Worm (Caenorhabditis elegans) whole organism, L1 larva: ENCODE data around the gene rbm-26.

ENCODE experiments used
- C04F5.9 ChIP-seq: sonication (generic microtip); optimal IDR thresholded peaks from 2 replicates; lab custom pipeline; 2016; ENCODE audit warnings: missing genetic modification characterization, missing compliant biosample characterization
- C16A3.4 ChIP-seq: fragments of 150-350 bp; optimal IDR thresholded peaks from 2 replicates; lab custom pipeline; 2014; ENCODE audit warnings: missing biosample characterization, missing genetic modification characterization
- F16B12.6 ChIP-seq: fragments of 150-350 bp; optimal IDR thresholded peaks from 2 replicates; lab custom pipeline; 2014; ENCODE audit warnings: missing biosample characterization, missing genetic modification characterization
- aha-1 ChIP-seq: fragments of 150-350 bp; optimal IDR thresholded peaks from 2 replicates; lab custom pipeline; 2014; ENCODE audit warnings: missing biosample characterization, missing genetic modification characterization
- aly-2 ChIP-seq: fragments of 150-350 bp; optimal IDR thresholded peaks from 2 replicates; lab custom pipeline; 2014; ENCODE audit warnings: missing biosample characterization, missing genetic modification characterization
- ama-1 ChIP-seq: fragments of 150-350 bp; optimal IDR thresholded peaks from 2 replicates; lab custom pipeline; 2014
- blmp-1 ChIP-seq: fragments of 150-350 bp; optimal IDR thresholded peaks from 2 replicates; lab custom pipeline; 2014; ENCODE audit warnings: missing biosample characterization, missing genetic modification characterization
- ceh-8 ChIP-seq: fragments of 200-800 bp; sonication (Bioruptor generic); optimal IDR thresholded peaks from 2 replicates; lab custom pipeline; 2018; ENCODE audit warnings: mild to moderate bottlenecking, missing genetic modification characterization, moderate library complexity, missing compliant biosample characterization
- ceh-82 ChIP-seq, 3 experiments: fragments of 150-350 bp in 1 of 3; sonication (generic microtip) in 2 of 3; optimal IDR thresholded peaks; 2 replicates each; lab custom pipeline; 2014 to 2017; ENCODE audit warnings: missing biosample characterization in 3 of 3, missing genetic modification characterization in 3 of 3
- ceh-88 ChIP-seq: fragments of 200-800 bp; sonication (Bioruptor generic); IDR thresholded peaks from 2 replicates; pipeline ENCODE4 v1.3.6; 2022; ENCODE audit warnings: missing genetic modification characterization, missing compliant biosample characterization
- ces-1 ChIP-seq: fragments of 150-350 bp; optimal IDR thresholded peaks from 2 replicates; lab custom pipeline; 2014; ENCODE audit warnings: missing biosample characterization, missing genetic modification reagents, missing genetic modification characterization
- dsc-1 ChIP-seq: sonication (generic microtip); optimal IDR thresholded peaks from 2 replicates; lab custom pipeline; 2016; ENCODE audit warnings: mild to moderate bottlenecking, missing genetic modification characterization, missing compliant biosample characterization
- efl-1 ChIP-seq, 4 experiments: fragments of 150-350 bp; optimal IDR thresholded peaks in 3 of 4; peaks in 1 of 4; 1 replicate in 1 of 4; 2 replicates in 3 of 4; lab custom pipeline; 2014; ENCODE audit warnings: missing biosample characterization in 2 of 4, missing genetic modification characterization in 2 of 4, missing genetic modification reagents in 2 of 4
- efl-3 ChIP-seq: fragments of 200-800 bp; sonication (Bioruptor generic); optimal IDR thresholded peaks from 2 replicates; lab custom pipeline; 2018; ENCODE audit warnings: mild to moderate bottlenecking, missing genetic modification characterization, missing compliant biosample characterization
- egl-27 ChIP-seq, 2 experiments: fragments of 150-350 bp in 1 of 2; sonication (generic microtip); optimal IDR thresholded peaks; 3 replicates each; lab custom pipeline; 2017 to 2018; ENCODE audit warnings: missing biosample characterization in 2 of 2, missing genetic modification characterization in 2 of 2, missing genetic modification reagents in 2 of 2
- elt-3 ChIP-seq, 6 experiments: fragments of 150-350 bp in 1 of 6; sonication (generic microtip); optimal IDR thresholded peaks; 2 replicates each; lab custom pipeline; 2017 to 2018; ENCODE audit warnings: missing biosample characterization in 6 of 6, missing genetic modification characterization in 6 of 6, inconsistent platforms in 1 of 6
- fkh-10 ChIP-seq: sonication (generic microtip); optimal IDR thresholded peaks from 2 replicates; lab custom pipeline; 2017; ENCODE audit warnings: missing biosample characterization, missing genetic modification reagents, missing genetic modification characterization
- fkh-4 ChIP-seq: sonication (generic microtip); optimal IDR thresholded peaks from 2 replicates; lab custom pipeline; 2016; ENCODE audit warnings: missing compliant biosample characterization, missing genetic modification characterization, borderline replicate concordance
- fkh-8 ChIP-seq: sonication (generic microtip); optimal IDR thresholded peaks from 2 replicates; lab custom pipeline; 2016; ENCODE audit warnings: mild to moderate bottlenecking, missing genetic modification characterization, missing compliant biosample characterization
- fos-1 ChIP-seq: fragments of 150-350 bp; optimal IDR thresholded peaks from 2 replicates; lab custom pipeline; 2014; ENCODE audit warnings: missing biosample characterization, missing genetic modification characterization
- grh-1 ChIP-seq: fragments of 200-800 bp; sonication (Bioruptor generic); IDR thresholded peaks from 2 replicates; pipeline ENCODE4 v1.3.6; 2022; ENCODE audit warnings: missing genetic modification reagents, missing genetic modification characterization, missing compliant biosample characterization
- hlh-17 ChIP-seq: fragments of 200-800 bp; sonication (Bioruptor generic); optimal IDR thresholded peaks from 2 replicates; lab custom pipeline; 2018; ENCODE audit warnings: missing genetic modification characterization, mild to moderate bottlenecking, missing compliant biosample characterization, moderate library complexity, borderline replicate concordance
- hlh-4 ChIP-seq: sonication (generic microtip); optimal IDR thresholded peaks from 2 replicates; lab custom pipeline; 2016; ENCODE audit warnings: mild to moderate bottlenecking, missing genetic modification characterization, missing compliant biosample characterization
- jun-1 ChIP-seq: fragments of 150-350 bp; optimal IDR thresholded peaks from 2 replicates; lab custom pipeline; 2014; ENCODE audit warnings: missing biosample characterization, missing genetic modification reagents, missing genetic modification characterization
- lin-13 ChIP-seq: fragments of 150-350 bp; optimal IDR thresholded peaks from 2 replicates; lab custom pipeline; 2014; ENCODE audit warnings: missing biosample characterization, missing genetic modification reagents, missing genetic modification characterization
- lin-35 ChIP-seq, 2 experiments: fragments of 150-350 bp; optimal IDR thresholded peaks; 2 replicates each; lab custom pipeline; 2014; ENCODE audit warnings: missing biosample characterization in 2 of 2, missing genetic modification characterization in 2 of 2, missing genetic modification reagents in 2 of 2
- lin-39 ChIP-seq: fragments of 150-350 bp; optimal IDR thresholded peaks from 2 replicates; lab custom pipeline; 2014; ENCODE audit warnings: missing biosample characterization, missing genetic modification reagents, missing genetic modification characterization
- lir-3 ChIP-seq: sonication (generic microtip); optimal IDR thresholded peaks from 2 replicates; lab custom pipeline; 2016; ENCODE audit warnings: mild to moderate bottlenecking, missing genetic modification characterization, moderate library complexity, missing compliant biosample characterization; ENCODE audit not compliant: poor library complexity
- lsy-2 ChIP-seq, 2 experiments: fragments of 150-350 bp; optimal IDR thresholded peaks; 2 replicates each; lab custom pipeline; 2014; ENCODE audit warnings: missing biosample characterization in 2 of 2, missing genetic modification characterization in 2 of 2
- mdl-1 ChIP-seq, 2 experiments: fragments of 150-350 bp; optimal IDR thresholded peaks; 2 replicates each; lab custom pipeline; 2014 to 2017; ENCODE audit warnings: missing biosample characterization in 2 of 2, missing genetic modification characterization in 2 of 2, inconsistent platforms in 1 of 2
- mef-2 ChIP-seq: fragments of 150-350 bp; optimal IDR thresholded peaks from 2 replicates; lab custom pipeline; 2014; ENCODE audit warnings: missing biosample characterization, missing genetic modification characterization
- mep-1 ChIP-seq: fragments of 150-350 bp; optimal IDR thresholded peaks from 2 replicates; lab custom pipeline; 2014; ENCODE audit warnings: missing biosample characterization, missing genetic modification characterization
- nhr-11 ChIP-seq: fragments of 150-350 bp; optimal IDR thresholded peaks from 2 replicates; lab custom pipeline; 2014; ENCODE audit warnings: missing biosample characterization, missing genetic modification characterization
- nhr-12 ChIP-seq: sonication (generic microtip); optimal IDR thresholded peaks from 2 replicates; lab custom pipeline; 2017; ENCODE audit warnings: missing biosample characterization, missing genetic modification characterization
- nhr-19 ChIP-seq: fragments of 200-800 bp; sonication (Bioruptor generic); conservative IDR thresholded peaks from 2 replicates; pipeline ENCODE4 v1.3.6; 2022; ENCODE audit warnings: missing genetic modification characterization, missing compliant biosample characterization
- nhr-20 ChIP-seq: sonication (generic microtip); optimal IDR thresholded peaks from 2 replicates; lab custom pipeline; 2016; ENCODE audit warnings: mild to moderate bottlenecking, missing genetic modification characterization, missing compliant biosample characterization
- nhr-77 ChIP-seq: fragments of 150-350 bp; optimal IDR thresholded peaks from 2 replicates; lab custom pipeline; 2014; ENCODE audit warnings: missing biosample characterization, missing genetic modification characterization
- nhr-84 ChIP-seq: sonication (generic microtip); optimal IDR thresholded peaks from 2 replicates; lab custom pipeline; 2017; ENCODE audit warnings: missing biosample characterization, missing genetic modification characterization
- pax-3 ChIP-seq: fragments of 200-800 bp; sonication (Bioruptor generic); optimal IDR thresholded peaks from 2 replicates; lab custom pipeline; 2018; ENCODE audit warnings: mild to moderate bottlenecking, missing genetic modification characterization, moderate library complexity, missing compliant biosample characterization
- pqm-1 ChIP-seq: sonication (generic microtip); optimal IDR thresholded peaks from 3 replicates; lab custom pipeline; 2017; ENCODE audit warnings: missing biosample characterization, missing genetic modification characterization
- rnt-1 ChIP-seq: sonication (generic microtip); optimal IDR thresholded peaks from 2 replicates; lab custom pipeline; 2016; ENCODE audit warnings: mild to moderate bottlenecking, missing genetic modification characterization, moderate library complexity, missing compliant biosample characterization
- snu-23 ChIP-seq: sonication (generic microtip); optimal IDR thresholded peaks from 2 replicates; lab custom pipeline; 2016; ENCODE audit warnings: missing genetic modification characterization, missing compliant biosample characterization
- sup-37 ChIP-seq: fragments of 200-800 bp; sonication (Bioruptor generic); optimal IDR thresholded peaks from 2 replicates; lab custom pipeline; 2018; ENCODE audit warnings: mild to moderate bottlenecking, missing genetic modification characterization, missing compliant biosample characterization
- tlp-1 ChIP-seq: fragments of 150-350 bp; optimal IDR thresholded peaks from 2 replicates; lab custom pipeline; 2014; ENCODE audit warnings: missing biosample characterization, missing genetic modification characterization
- unc-130 ChIP-seq: fragments of 150-350 bp; optimal IDR thresholded peaks from 2 replicates; lab custom pipeline; 2017; ENCODE audit warnings: missing biosample characterization, missing genetic modification characterization, inconsistent platforms
- unc-30 ChIP-seq: sonication (generic microtip); optimal IDR thresholded peaks from 2 replicates; lab custom pipeline; 2017; ENCODE audit warnings: missing biosample characterization, missing genetic modification characterization
- unc-86 ChIP-seq: sonication (generic microtip); optimal IDR thresholded peaks from 2 replicates; lab custom pipeline; 2016; ENCODE audit warnings: missing genetic modification characterization, missing compliant biosample characterization
- xbp-1 ChIP-seq: sonication (generic microtip); optimal IDR thresholded peaks from 2 replicates; lab custom pipeline; 2016; ENCODE audit warnings: missing genetic modification characterization, missing compliant biosample characterization
- zag-1 ChIP-seq: fragments of 150-350 bp; optimal IDR thresholded peaks from 2 replicates; lab custom pipeline; 2014; ENCODE audit warnings: missing biosample characterization, missing genetic modification characterization
- zip-4 ChIP-seq: fragments of 200-800 bp; sonication (Bioruptor generic); optimal IDR thresholded peaks from 2 replicates; lab custom pipeline; 2018; ENCODE audit warnings: mild to moderate bottlenecking, missing genetic modification characterization, moderate library complexity, missing compliant biosample characterization
- ztf-11 ChIP-seq, 2 experiments: sonication (generic microtip); optimal IDR thresholded peaks; 2 replicates each; lab custom pipeline; 2016 to 2017; ENCODE audit warnings: missing genetic modification characterization in 2 of 2, missing biosample characterization in 1 of 2, missing compliant biosample characterization in 1 of 2

The rbm-26 gene

DNA sequence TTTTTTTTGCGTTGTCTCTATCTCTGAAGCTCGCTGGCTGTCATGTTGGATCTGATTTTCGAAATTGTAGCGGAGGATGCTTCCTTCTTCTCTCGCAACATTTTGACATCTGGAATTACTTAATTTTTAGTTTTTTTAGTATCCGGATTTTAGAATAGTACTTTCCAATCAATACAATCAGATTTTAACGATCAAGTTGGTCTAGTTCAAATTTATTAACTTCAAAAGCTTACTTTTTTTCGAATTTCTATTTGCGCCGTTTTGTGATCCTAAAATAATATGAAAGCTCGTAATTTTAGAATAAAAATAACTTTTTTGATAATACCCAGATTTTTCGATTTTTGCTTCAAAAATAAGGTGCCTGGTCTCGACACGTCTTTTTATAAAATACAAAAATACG lies 1.3 kb upstream of the rbm-26 start, which contains the start of gene B0336.12:
Gene B0336.12, minus strand, starts transcription at position 101 of the 400 bp plus-strand sequence.
- TF ChIP-seq grh-1 (GFP tag; lab: Robert Waterston, UW) (no peak), lin-39 (tag; lab: Kevin White, UChicago) (no peak), mef-2 (tag; lab: Kevin White, UChicago) (no peak), elt-3 (tag; optimal IDR thresholded peaks at IDR 0.05; lab: Kevin White, UChicago) (no peak), nhr-20 (tag; lab: Kevin White, UChicago) (no peak), dsc-1 (tag; lab: Kevin White, UChicago) (peak; percentile 82), lir-3 (no peak), lin-13 (GFP tag; lab: Kevin White, UChicago) (no peak), efl-1 (optimal IDR thresholded peaks at IDR 0.05; lab: Kevin White, UChicago) (no peak), efl-1 (GFP tag; optimal IDR thresholded peaks at IDR 0.05 in 1 of 2; lab: Kevin White, UChicago) (no peak), efl-3 (no peak), lsy-2 (tag; optimal IDR thresholded peaks at IDR 0.05; lab: Kevin White, UChicago) (no peak), unc-130 (tag; lab: Kevin White, UChicago) (no peak), fkh-4 (tag; lab: Kevin White, UChicago) (peak; percentile 41), nhr-84 (no peak), C16A3.4 (tag; lab: Kevin White, UChicago) (no peak), pax-3 (no peak)

DNA sequence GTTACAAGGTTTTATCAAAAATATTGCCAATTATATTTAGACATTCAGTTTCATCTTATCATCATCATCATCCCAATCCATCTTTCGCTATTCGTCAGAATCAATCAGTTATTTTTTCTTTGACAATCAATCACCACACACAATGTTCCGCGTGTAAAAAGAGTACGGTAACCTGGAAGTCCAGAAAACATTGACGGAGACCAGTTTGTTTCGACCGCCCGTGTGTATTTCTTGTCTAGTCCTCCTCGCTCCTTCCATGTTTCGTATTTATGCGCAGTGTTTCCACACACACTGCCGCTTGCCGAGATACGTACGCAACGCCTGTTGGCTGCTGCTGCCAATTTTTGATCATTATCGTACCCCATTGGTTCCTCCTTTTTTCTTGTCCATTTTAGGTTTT lies 666 bp upstream of the rbm-26 start:
- TF ChIP-seq ceh-8 (GFP tag; lab: Kevin White, UChicago) (no peak), nhr-11 (no peak), F16B12.6 (tag; lab: Kevin White, UChicago) (no peak), hlh-4 (tag; lab: Kevin White, UChicago) (no peak), fkh-8 (tag; lab: Kevin White, UChicago) (no peak), nhr-77 (no peak), blmp-1 (tag; lab: Kevin White, UChicago) (peak; percentile 76), unc-86 (tag; lab: Kevin White, UChicago) (no peak), fkh-10 (no peak), snu-23 (peak; percentile 58), tlp-1 (tag; lab: Kevin White, UChicago) (no peak), ces-1 (no peak), sup-37 (GFP tag; lab: Kevin White, UChicago) (no peak), ama-1 (no peak), unc-130 (tag; lab: Kevin White, UChicago) (peak; percentile 51), zag-1 (tag; lab: Kevin White, UChicago) (no peak), fos-1 (tag; lab: Kevin White, UChicago) (no peak), hlh-17 (no peak), nhr-20 (tag; lab: Kevin White, UChicago) (peak; percentile 43), jun-1 (no peak), C16A3.4 (tag; lab: Kevin White, UChicago) (peak; percentile 36), egl-27 (tag; optimal IDR thresholded peaks at IDR 0.05; lab: Kevin White, UChicago) (no peak), mdl-1 (tag; optimal IDR thresholded peaks at IDR 0.05; lab: Kevin White, UChicago) (peak in 1 of 2 experiments; percentile 53), rnt-1 (tag; lab: Kevin White, UChicago) (no peak), lin-13 (GFP tag; lab: Kevin White, UChicago) (no peak), ceh-82 (tag; optimal IDR thresholded peaks at IDR 0.05; lab: Kevin White, UChicago) (peak in 1 of 3 experiments; percentile 2), unc-30 (tag; lab: Kevin White, UChicago) (no peak), nhr-12 (no peak), xbp-1 (tag; lab: Kevin White, UChicago) (peak; percentile 30), aha-1 (no peak), lin-39 (tag; lab: Kevin White, UChicago) (no peak), ztf-11 (tag; optimal IDR thresholded peaks at IDR 0.05; lab: Kevin White, UChicago) (no peak), pqm-1 (tag; lab: Kevin White, UChicago) (no peak), efl-3 (no peak), nhr-84 (no peak), mep-1 (tag; lab: Kevin White, UChicago) (peak; percentile 33), elt-3 (tag; optimal IDR thresholded peaks at IDR 0.05; lab: Kevin White, UChicago) (peak in 3 of 6 experiments; percentile 11 to 61 (median 38)), lin-35 (GFP tag; optimal IDR thresholded peaks at IDR 0.05; lab: Kevin White, UChicago) (peak; percentile 3 to 49), nhr-19 (GFP tag; lab: Robert Waterston, UW) (no peak), ceh-88 (no peak), aly-2 (tag; lab: Kevin White, UChicago) (no peak), C04F5.9 (tag; lab: Kevin White, UChicago) (no peak), zip-4 (GFP tag; lab: Kevin White, UChicago) (no peak)
